Worm (Caenorhabditis elegans) whole organism, L4 larva: ENCODE measurements around the gene mrps-26.

Source experiments
- Y105C5A.15 ChIP-seq: fragments of 200-800 bp; sonication (Bioruptor generic); IDR thresholded peaks from 2 replicates; pipeline ENCODE4 v1.3.6; 2022; ENCODE audit warnings: missing genetic modification characterization, missing compliant biosample characterization
- ZK337.2 ChIP-seq: fragments of 200-800 bp; sonication (Bioruptor generic); IDR thresholded peaks from 2 replicates; pipeline ENCODE4 v1.3.6; 2022; ENCODE audit warnings: missing genetic modification reagents, missing genetic modification characterization, missing compliant biosample characterization
- aha-1 ChIP-seq: fragments of 150-350 bp; peaks from one replicate; lab custom pipeline; 2014; ENCODE audit warnings: missing biosample characterization, missing genetic modification characterization
- aly-2 ChIP-seq: sonication (generic microtip); optimal IDR thresholded peaks from 2 replicates; lab custom pipeline; 2018; ENCODE audit warnings: missing biosample characterization, missing genetic modification characterization
- ceh-28 ChIP-seq: fragments of 150-350 bp; optimal IDR thresholded peaks from 2 replicates; lab custom pipeline; 2014; ENCODE audit warnings: missing biosample characterization, missing genetic modification reagents, missing genetic modification characterization
- ceh-32 ChIP-seq: sonication (generic microtip); optimal IDR thresholded peaks from 2 replicates; lab custom pipeline; 2016; ENCODE audit warnings: mild to moderate bottlenecking, missing genetic modification characterization, missing compliant biosample characterization; ENCODE audit not compliant: poor library complexity
- daf-16 ChIP-seq, 3 experiments: sonication (generic microtip); optimal IDR thresholded peaks; 2 replicates each; lab custom pipeline; 2016 to 2017; ENCODE audit warnings: missing genetic modification characterization in 3 of 3, missing genetic modification reagents in 3 of 3, mild to moderate bottlenecking in 2 of 3, missing compliant biosample characterization in 2 of 3, missing biosample characterization in 1 of 3, moderate library complexity in 1 of 3
- dmd-6 ChIP-seq: fragments of 200-800 bp; sonication (Bioruptor generic); IDR thresholded peaks from 2 replicates; pipeline ENCODE4 v1.3.6; 2022; ENCODE audit warnings: missing genetic modification reagents, missing genetic modification characterization, missing compliant biosample characterization
- dmd-8 ChIP-seq: fragments of 200-800 bp; sonication (Bioruptor generic); IDR thresholded peaks from 2 replicates; pipeline ENCODE4 v1.3.6; 2022; ENCODE audit warnings: missing genetic modification characterization, missing compliant biosample characterization
- duxl-1 ChIP-seq: sonication (generic microtip); optimal IDR thresholded peaks from 2 replicates; lab custom pipeline; 2016; ENCODE audit warnings: mild to moderate bottlenecking, missing genetic modification characterization, moderate library complexity, missing compliant biosample characterization; ENCODE audit not compliant: poor library complexity
- dve-1 ChIP-seq: sonication (generic microtip); optimal IDR thresholded peaks from 2 replicates; lab custom pipeline; 2017; ENCODE audit warnings: antibody characterized with exemption, mild to moderate bottlenecking, missing genetic modification characterization, missing compliant biosample characterization; ENCODE audit not compliant: insufficient read depth
- egl-43 ChIP-seq: fragments of 200-800 bp; sonication (Bioruptor generic); IDR thresholded peaks from 2 replicates; pipeline ENCODE4 v1.3.6; 2022; ENCODE audit warnings: missing genetic modification reagents, missing genetic modification characterization, missing compliant biosample characterization
- fkh-10 ChIP-seq: fragments of 150-350 bp; optimal IDR thresholded peaks from 2 replicates; lab custom pipeline; 2014; ENCODE audit warnings: missing biosample characterization, missing genetic modification reagents, missing genetic modification characterization
- fos-1 ChIP-seq: fragments of 150-350 bp; optimal IDR thresholded peaks from 2 replicates; lab custom pipeline; 2014; ENCODE audit warnings: missing biosample characterization, missing genetic modification characterization
- hif-1 ChIP-seq, 2 experiments: sonication (generic microtip); optimal IDR thresholded peaks; 2 replicates each; lab custom pipeline; 2016 to 2017; ENCODE audit warnings: missing compliant biosample characterization in 2 of 2, missing genetic modification characterization in 2 of 2, missing genetic modification reagents in 2 of 2, missing genotype in 2 of 2, mild to moderate bottlenecking in 1 of 2
- hlh-11 ChIP-seq: fragments of 200-800 bp; sonication (Bioruptor generic); optimal IDR thresholded peaks from 2 replicates; lab custom pipeline; 2018; ENCODE audit warnings: mild to moderate bottlenecking, missing genetic modification characterization, missing compliant biosample characterization
- hlh-30 ChIP-seq: sonication (generic microtip); optimal IDR thresholded peaks from 2 replicates; lab custom pipeline; 2017; ENCODE audit warnings: antibody characterized with exemption, mild to moderate bottlenecking, missing genetic modification characterization, missing compliant biosample characterization; ENCODE audit not compliant: insufficient read depth
- hmg-1.1 ChIP-seq: fragments of 200-800 bp; sonication (Bioruptor generic); IDR thresholded peaks from 2 replicates; pipeline ENCODE4 v1.3.6; 2022; ENCODE audit warnings: missing genetic modification reagents, missing genetic modification characterization, missing compliant biosample characterization
- jun-1 ChIP-seq: fragments of 150-350 bp; optimal IDR thresholded peaks from 2 replicates; lab custom pipeline; 2014; ENCODE audit warnings: missing biosample characterization, missing genetic modification reagents, missing genetic modification characterization
- lin-13 ChIP-seq: fragments of 150-350 bp; optimal IDR thresholded peaks from 2 replicates; lab custom pipeline; 2014; ENCODE audit warnings: missing biosample characterization, missing genetic modification reagents, missing genetic modification characterization
- lin-15B ChIP-seq: fragments of 150-350 bp; sonication (generic microtip); optimal IDR thresholded peaks from 3 replicates; lab custom pipeline; 2014; ENCODE audit warnings: missing biosample characterization, missing genetic modification characterization
- lin-38 ChIP-seq: fragments of 200-800 bp; sonication (Bioruptor generic); IDR thresholded peaks from 2 replicates; pipeline ENCODE4 v1.3.6; 2022; ENCODE audit warnings: missing genetic modification reagents, missing genetic modification characterization, missing compliant biosample characterization
- lir-3 ChIP-seq: sonication (generic microtip); optimal IDR thresholded peaks from 2 replicates; lab custom pipeline; 2016; ENCODE audit warnings: mild to moderate bottlenecking, missing genetic modification characterization, missing compliant biosample characterization
- lsy-2 ChIP-seq, 2 experiments: fragments of 150-350 bp in 1 of 2; sonication (generic microtip) in 1 of 2; optimal IDR thresholded peaks; 2 replicates each; lab custom pipeline; 2014 to 2017; ENCODE audit warnings: missing biosample characterization in 2 of 2, missing genetic modification characterization in 2 of 2
- madf-5 ChIP-seq, 2 experiments: fragments of 200-800 bp; sonication (Bioruptor generic); IDR thresholded peaks; 2 replicates each; pipeline ENCODE4 v1.3.6; 2022; ENCODE audit warnings: missing compliant biosample characterization in 2 of 2, missing genetic modification characterization in 2 of 2
- mdt-29 ChIP-seq: fragments of 200-800 bp; sonication (Bioruptor generic); IDR thresholded peaks from 2 replicates; pipeline ENCODE4 v1.3.6; 2022; ENCODE audit warnings: missing genetic modification reagents, missing genetic modification characterization, missing compliant biosample characterization
- mep-1 ChIP-seq: fragments of 150-350 bp; sonication (generic microtip); optimal IDR thresholded peaks from 3 replicates; lab custom pipeline; 2014; ENCODE audit warnings: missing biosample characterization, missing genetic modification characterization
- mes-2 ChIP-seq: sonication (generic microtip); optimal IDR thresholded peaks from 2 replicates; lab custom pipeline; 2016; ENCODE audit warnings: missing genotype, mild to moderate bottlenecking, missing genetic modification characterization, missing compliant biosample characterization; ENCODE audit not compliant: poor library complexity, severe bottlenecking
- mxl-2 ChIP-seq: fragments of 200-800 bp; sonication (Bioruptor generic); conservative IDR thresholded peaks from 2 replicates; pipeline ENCODE4 v1.3.6; 2022; ENCODE audit warnings: missing genetic modification reagents, missing genetic modification characterization, missing compliant biosample characterization
- mxl-3 ChIP-seq: fragments of 200-800 bp; sonication (Bioruptor generic); optimal IDR thresholded peaks from 2 replicates; lab custom pipeline; 2018; ENCODE audit warnings: mild to moderate bottlenecking, missing genetic modification characterization, missing compliant biosample characterization
- nhr-10 ChIP-seq: fragments of 150-350 bp; optimal IDR thresholded peaks from 2 replicates; lab custom pipeline; 2014; ENCODE audit warnings: missing biosample characterization, missing genetic modification characterization
- nhr-102 ChIP-seq: sonication (generic microtip); optimal IDR thresholded peaks from 2 replicates; lab custom pipeline; 2016; ENCODE audit warnings: mild to moderate bottlenecking, missing genetic modification characterization, moderate library complexity, missing compliant biosample characterization
- nhr-11 ChIP-seq: fragments of 150-350 bp; optimal IDR thresholded peaks from 2 replicates; lab custom pipeline; 2014; ENCODE audit warnings: missing biosample characterization, missing genetic modification characterization
- nhr-28 ChIP-seq: fragments of 150-350 bp; optimal IDR thresholded peaks from 2 replicates; lab custom pipeline; 2014; ENCODE audit warnings: missing biosample characterization, missing genetic modification characterization
- nhr-42 ChIP-seq: fragments of 200-800 bp; sonication (Bioruptor generic); IDR thresholded peaks from 2 replicates; pipeline ENCODE4 v1.3.6; 2022; ENCODE audit warnings: missing genetic modification characterization, missing compliant biosample characterization
- pha-4 ChIP-seq, 2 experiments: fragments of 150-350 bp in 1 of 2; fragments of 200-800 bp in 1 of 2; sonication (Bioruptor generic) in 1 of 2; IDR thresholded peaks in 1 of 2; optimal IDR thresholded peaks in 1 of 2; 2 replicates each; pipeline versions ENCODE4 v1.3.6 to Lab custom; 2014 to 2022; ENCODE audit warnings: missing genetic modification characterization in 2 of 2, missing genetic modification reagents in 2 of 2, missing biosample characterization in 1 of 2, missing compliant biosample characterization in 1 of 2
- saeg-2 ChIP-seq: fragments of 200-800 bp; sonication (Bioruptor generic); IDR thresholded peaks from 2 replicates; pipeline ENCODE4 v1.3.6; 2022; ENCODE audit warnings: missing genetic modification reagents, missing genetic modification characterization, missing compliant biosample characterization
- set-16 ChIP-seq: fragments of 200-800 bp; sonication (Bioruptor generic); IDR thresholded peaks from 2 replicates; pipeline ENCODE4 v1.3.6; 2022; ENCODE audit warnings: missing genetic modification reagents, missing genetic modification characterization, missing compliant biosample characterization
- snpc-4 ChIP-seq: fragments of 150-350 bp; optimal IDR thresholded peaks from 2 replicates; lab custom pipeline; 2014; ENCODE audit warnings: missing biosample characterization, missing genetic modification characterization
- tag-97 ChIP-seq: fragments of 200-800 bp; sonication (Bioruptor generic); IDR thresholded peaks from 2 replicates; pipeline ENCODE4 v1.3.6; 2022; ENCODE audit warnings: missing genetic modification characterization, missing compliant biosample characterization
- unc-62 ChIP-seq, 3 experiments: fragments of 150-350 bp in 1 of 3; sonication (generic microtip); optimal IDR thresholded peaks in 2 of 3; peaks in 1 of 3; 1 replicate in 1 of 3; 2 replicates in 2 of 3; lab custom pipeline; 2014 to 2017; ENCODE audit warnings: missing biosample characterization in 3 of 3, missing genetic modification characterization in 3 of 3, missing genetic modification reagents in 3 of 3, missing genotype in 1 of 3
- zfp-2 ChIP-seq: sonication (generic microtip); optimal IDR thresholded peaks from 2 replicates; lab custom pipeline; 2016; ENCODE audit warnings: mild to moderate bottlenecking, missing genetic modification characterization, missing compliant biosample characterization

Gene mrps-26

DNA sequence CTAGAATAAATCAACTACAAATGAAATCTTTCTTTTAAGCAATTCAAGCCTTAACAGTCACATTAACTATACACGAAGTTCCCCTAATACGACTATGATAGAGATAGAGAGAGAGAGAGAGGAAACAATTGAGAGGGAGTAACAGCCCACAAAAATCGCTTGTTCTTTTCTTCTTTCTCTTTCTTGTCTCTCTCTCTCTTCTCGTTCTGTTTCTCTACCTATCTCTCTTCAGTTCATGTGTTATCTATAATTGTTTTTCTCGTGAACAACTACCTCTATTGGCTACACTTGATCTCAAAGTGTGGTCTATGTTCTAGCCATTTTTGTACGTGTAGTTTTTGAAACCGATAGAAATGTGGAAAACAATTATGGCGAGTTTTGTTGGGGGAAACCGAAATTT, 31.8 kb upstream of the mrps-26 start (continued):
- TF ChIP-seq tag-97 (GFP tag; lab: Robert Waterston, UW) (no peak), mes-2 (tag; lab: Kevin White, UChicago) (peak; percentile 35), Y105C5A.15 (GFP tag; lab: Robert Waterston, UW) (no peak), lin-15B (tag; lab: Kevin White, UChicago) (no peak), hif-1 (tag; optimal IDR thresholded peaks at IDR 0.05; lab: Kevin White, UChicago) (peak in 1 of 2 experiments; percentile 78), hlh-11 (tag; lab: Kevin White, UChicago) (peak; percentile 83), mxl-3 (GFP tag; lab: Kevin White, UChicago) (peak; percentile 10), mep-1 (tag; lab: Kevin White, UChicago) (peak; percentile 79), hlh-30 (tag; lab: Kevin White, UChicago) (peak; percentile 80), nhr-10 (tag; lab: Kevin White, UChicago) (peak; percentile 47), zfp-2 (tag; lab: Kevin White, UChicago) (no peak), duxl-1 (tag; lab: Kevin White, UChicago) (no peak), nhr-11 (tag; lab: Kevin White, UChicago) (peak; percentile 85)

ce11 chrIII:5203310-5203709, 31.1 kb upstream of the mrps-26 start:
- TF ChIP-seq nhr-28 (tag; lab: Kevin White, UChicago) (peak; percentile 96), hmg-1.1 (no peak), mep-1 (tag; lab: Kevin White, UChicago) (peak; percentile 13), dmd-6 (GFP tag; lab: Robert Waterston, UW) (peak; percentile 27; the same call in 1 of the 2 replicates), lin-38 (GFP tag; lab: Robert Waterston, UW) (peak; percentile 46), pha-4 (GFP tag; IDR thresholded peaks at IDR 0.05; lab: Robert Waterston, UW) (peak; percentile 36; the same call in 1 of the 2 replicates), pha-4 (tag; optimal IDR thresholded peaks at IDR 0.05; lab: Kevin White, UChicago) (no peak), mdt-29 (no peak), dve-1 (tag; lab: Kevin White, UChicago) (peak; percentile 29), aly-2 (no peak), nhr-102 (peak; percentile 27), lin-13 (GFP tag; lab: Kevin White, UChicago) (peak; percentile 15), daf-16 (GFP tag; optimal IDR thresholded peaks at IDR 0.05; lab: Kevin White, UChicago) (no peak), daf-16 (tag; optimal IDR thresholded peaks at IDR 0.05; lab: Kevin White, UChicago) (peak; percentile 82), mxl-2 (GFP tag; lab: Robert Waterston, UW) (no peak), fos-1 (tag; lab: Kevin White, UChicago) (no peak)

- TF ChIP-seq hlh-30 (tag; lab: Kevin White, UChicago) (no peak), saeg-2 (GFP tag; lab: Robert Waterston, UW) (no peak), mep-1 (tag; lab: Kevin White, UChicago) (no peak), set-16 (GFP tag; lab: Robert Waterston, UW) (no peak), lin-38 (GFP tag; lab: Robert Waterston, UW) (no peak), hif-1 (tag; optimal IDR thresholded peaks at IDR 0.05; lab: Kevin White, UChicago) (no peak), snpc-4 (tag; lab: Kevin White, UChicago) (no peak), daf-16 (GFP tag; optimal IDR thresholded peaks at IDR 0.05; lab: Kevin White, UChicago) (no peak), daf-16 (tag; optimal IDR thresholded peaks at IDR 0.05; lab: Kevin White, UChicago) (no peak), ZK337.2 (GFP tag; lab: Robert Waterston, UW) (no peak), aly-2 (no peak), Y105C5A.15 (GFP tag; lab: Robert Waterston, UW) (no peak), ceh-32 (tag; lab: Kevin White, UChicago) (no peak), ceh-28 (no peak), fkh-10 (GFP tag; lab: Kevin White, UChicago) (no peak), nhr-28 (tag; lab: Kevin White, UChicago) (no peak), nhr-42 (GFP tag; lab: Robert Waterston, UW) (no peak), egl-43 (GFP tag; lab: Robert Waterston, UW) (no peak), jun-1 (tag; lab: Kevin White, UChicago) (no peak), madf-5 (GFP tag; IDR thresholded peaks at IDR 0.05; lab: Robert Waterston, UW) (no peak), aha-1 (tag; lab: Kevin White, UChicago) (peak; percentile 81), mes-2 (tag; lab: Kevin White, UChicago) (peak; percentile 34), lir-3 (tag; lab: Kevin White, UChicago) (no peak), unc-62 (GFP tag; optimal IDR thresholded peaks at IDR 0.05 in 1 of 2; lab: Kevin White, UChicago) (no peak), unc-62 (tag; optimal IDR thresholded peaks at IDR 0.05; lab: Kevin White, UChicago) (no peak), lsy-2 (tag; optimal IDR thresholded peaks at IDR 0.05; lab: Kevin White, UChicago) (peak in 1 of 2 experiments; percentile 49), dmd-6 (GFP tag; lab: Robert Waterston, UW) (no peak), dmd-8 (GFP tag; lab: Robert Waterston, UW) (no peak), pha-4 (GFP tag; IDR thresholded peaks at IDR 0.05; lab: Robert Waterston, UW) (no peak), pha-4 (tag; optimal IDR thresholded peaks at IDR 0.05; lab: Kevin White, UChicago) (no peak)
Measured at ce11 chrIII:5206861-5207414, 27.5 kb upstream of the mrps-26 start, which contains the start of gene morc-1. morc-1 (minus strand) TSS chrIII:5206911.
